Worm (Caenorhabditis elegans): Measurements from ENCODE around the gene Y22D7AL.6.

The Y22D7AL.6 gene

ce11 chrIII:1580142-1580541 lies 24.6 kb upstream of the Y22D7AL.6 start:
- TF ChIP-seq ets-7 (tag; optimal IDR thresholded peaks at IDR 0.05) (no peak), hmbx-1 (tag; optimal IDR thresholded peaks at IDR 0.05) (no peak), hmg-4 (GFP tag; optimal IDR thresholded peaks at IDR 0.05) (no peak), tbx-37 (GFP tag; conservative IDR thresholded peaks at IDR 0.05) (no peak), tra-4 (tag; optimal IDR thresholded peaks at IDR 0.05) (no peak), sea-1 (GFP tag; conservative IDR thresholded peaks at IDR 0.05) (no peak), scrt-1 (GFP tag; IDR thresholded peaks at IDR 0.05) (no peak), F13C5.2 (tag; optimal IDR thresholded peaks at IDR 0.05) (no peak), ceh-13 (GFP tag; optimal IDR thresholded peaks at IDR 0.05) (no peak), B0310.2 (tag; optimal IDR thresholded peaks at IDR 0.05) (no peak), ceh-36 (tag; optimal IDR thresholded peaks at IDR 0.05) (no peak), tbx-11 (GFP tag; IDR thresholded peaks at IDR 0.05) (no peak), ama-1 (optimal IDR thresholded peaks at IDR 0.05) (no peak), pes-1 (GFP tag; IDR thresholded peaks at IDR 0.05) (no peak), aly-1 (tag; optimal IDR thresholded peaks at IDR 0.05) (no peak), flt-1 (GFP tag; IDR thresholded peaks at IDR 0.05) (no peak), hnd-1 (tag; optimal IDR thresholded peaks at IDR 0.05) (no peak)

- TF ChIP-seq hnd-1 (tag; optimal IDR thresholded peaks at IDR 0.05) (no peak), ceh-13 (GFP tag; optimal IDR thresholded peaks at IDR 0.05) (no peak), hmbx-1 (tag; optimal IDR thresholded peaks at IDR 0.05) (no peak), aly-1 (tag; optimal IDR thresholded peaks at IDR 0.05) (no peak), scrt-1 (GFP tag; IDR thresholded peaks at IDR 0.05) (no peak), sea-1 (GFP tag; conservative IDR thresholded peaks at IDR 0.05) (no peak), hmg-4 (GFP tag; optimal IDR thresholded peaks at IDR 0.05) (no peak), pes-1 (GFP tag; IDR thresholded peaks at IDR 0.05) (no peak), tbx-11 (GFP tag; IDR thresholded peaks at IDR 0.05) (no peak)
These were observed 21.2 kb upstream of the Y22D7AL.6 start for ce11 chrIII:1583529-1583928.

ce11 chrIII:1584216-1584715 lies 20.5 kb upstream of the Y22D7AL.6 start:
- TF ChIP-seq ama-1 (optimal IDR thresholded peaks at IDR 0.05) (no peak), ceh-13 (GFP tag; optimal IDR thresholded peaks at IDR 0.05) (no peak), aly-1 (tag; optimal IDR thresholded peaks at IDR 0.05) (no peak), scrt-1 (GFP tag; IDR thresholded peaks at IDR 0.05) (no peak), F13C5.2 (tag; optimal IDR thresholded peaks at IDR 0.05) (no peak)

- TF ChIP-seq ama-1 (optimal IDR thresholded peaks at IDR 0.05) (no peak), scrt-1 (GFP tag; IDR thresholded peaks at IDR 0.05) (0 out of 2 replicates have a peak, but pooled peaks have one; percentile 22)
These were observed 13.0 kb upstream of the Y22D7AL.6 start for ce11 chrIII:1591681-1592080.

- no peak for TF ChIP-seq F13C5.2 (tag; optimal IDR thresholded peaks at IDR 0.05)
- no peak for TF ChIP-seq sea-1 (GFP tag; conservative IDR thresholded peaks at IDR 0.05)
- TF ChIP-seq tbx-37 (GFP tag; conservative IDR thresholded peaks at IDR 0.05): no peak
- TF ChIP-seq pes-1 (GFP tag; IDR thresholded peaks at IDR 0.05): peak; percentile 54; the same call in 1 of the 2 replicates
- no peak for TF ChIP-seq hmg-4 (GFP tag; optimal IDR thresholded peaks at IDR 0.05)
- no peak for TF ChIP-seq scrt-1 (GFP tag; IDR thresholded peaks at IDR 0.05)
These were observed 5.8 kb upstream of the Y22D7AL.6 start for ce11 chrIII:1598927-1599326.

ce11 chrIII:1600670-1601194 lies 4.0 kb upstream of the Y22D7AL.6 start, which contains the start of gene sms-3:
Gene sms-3, minus strand, starts transcription at chrIII:1601144.
- TF ChIP-seq tbx-11 (GFP tag; IDR thresholded peaks at IDR 0.05) (peak; percentile 53; the same call in 1 of the 2 replicates), scrt-1 (GFP tag; IDR thresholded peaks at IDR 0.05) (no peak), flt-1 (GFP tag; IDR thresholded peaks at IDR 0.05) (peak; percentile 48; the same call in 1 of the 2 replicates), ama-1 (optimal IDR thresholded peaks at IDR 0.05) (no peak), hmbx-1 (tag; optimal IDR thresholded peaks at IDR 0.05) (no peak), pes-1 (GFP tag; IDR thresholded peaks at IDR 0.05) (peak; percentile 69), B0310.2 (tag; optimal IDR thresholded peaks at IDR 0.05) (no peak)

- peak; percentile 82 for TF ChIP-seq pes-1 (GFP tag; IDR thresholded peaks at IDR 0.05)
- TF ChIP-seq hmg-4 (GFP tag; optimal IDR thresholded peaks at IDR 0.05): peak; percentile 57
- TF ChIP-seq tra-4 (tag; optimal IDR thresholded peaks at IDR 0.05): no peak
- TF ChIP-seq F13C5.2 (tag; optimal IDR thresholded peaks at IDR 0.05): peak; percentile 31
- TF ChIP-seq ama-1 (optimal IDR thresholded peaks at IDR 0.05): no peak
- peak; percentile 78 for TF ChIP-seq ceh-36 (tag; optimal IDR thresholded peaks at IDR 0.05)
- TF ChIP-seq aly-1 (tag; optimal IDR thresholded peaks at IDR 0.05): peak; percentile 44
- TF ChIP-seq scrt-1 (GFP tag; IDR thresholded peaks at IDR 0.05): peak; percentile 71
- no peak for TF ChIP-seq hmbx-1 (tag; optimal IDR thresholded peaks at IDR 0.05)
- peak; percentile 72 for TF ChIP-seq flt-1 (GFP tag; IDR thresholded peaks at IDR 0.05)
- TF ChIP-seq sea-1 (GFP tag; conservative IDR thresholded peaks at IDR 0.05): peak; percentile 85
- TF ChIP-seq ets-7 (tag; optimal IDR thresholded peaks at IDR 0.05): no peak
- no peak for TF ChIP-seq ceh-13 (GFP tag; optimal IDR thresholded peaks at IDR 0.05)
- peak; percentile 49 for TF ChIP-seq hnd-1 (tag; optimal IDR thresholded peaks at IDR 0.05)
- TF ChIP-seq tbx-11 (GFP tag; IDR thresholded peaks at IDR 0.05): peak; percentile 81
- TF ChIP-seq B0310.2 (tag; optimal IDR thresholded peaks at IDR 0.05): peak; percentile 51
- TF ChIP-seq tbx-37 (GFP tag; conservative IDR thresholded peaks at IDR 0.05): peak; percentile 75
These were observed 3.1 kb upstream of the Y22D7AL.6 start for ce11 chrIII:1601464-1602169.

- TF ChIP-seq sea-1 (GFP tag; conservative IDR thresholded peaks at IDR 0.05) (no peak), ets-7 (tag; optimal IDR thresholded peaks at IDR 0.05) (no peak), hmg-4 (GFP tag; optimal IDR thresholded peaks at IDR 0.05) (no peak), ceh-13 (GFP tag; optimal IDR thresholded peaks at IDR 0.05) (no peak), hmbx-1 (tag; optimal IDR thresholded peaks at IDR 0.05) (no peak)
These were observed 2.0 kb upstream of the Y22D7AL.6 start for ce11 chrIII:1602682-1603081.

Measured in whole organism, early embryonic.